Worm (Caenorhabditis elegans) whole organism, midembryonic: ENCODE results near the gene myo-6.

ENCODE experiments used
- T22C8.4 ChIP-seq: fragments of 200-800 bp; sonication (Bioruptor generic); IDR thresholded peaks from 2 replicates; pipeline ENCODE4 v1.3.6; 2022; ENCODE audit warnings: missing genetic modification characterization, missing compliant biosample characterization
- cog-1 ChIP-seq: sonication (generic microtip); optimal IDR thresholded peaks from 2 replicates; lab custom pipeline; 2016; ENCODE audit warnings: missing genetic modification characterization, missing compliant biosample characterization
- flt-1 ChIP-seq: fragments of 200-800 bp; sonication (Bioruptor generic); IDR thresholded peaks from 2 replicates; pipeline ENCODE4 v1.3.6; 2022; ENCODE audit warnings: missing genetic modification characterization, missing compliant biosample characterization
- klf-2 ChIP-seq: fragments of 200-800 bp; sonication (Bioruptor generic); conservative IDR thresholded peaks from 2 replicates; pipeline ENCODE4 v1.3.6; 2022; ENCODE audit warnings: missing genetic modification reagents, missing genetic modification characterization, missing compliant biosample characterization
- med-1 ChIP-seq: sonication (generic microtip); optimal IDR thresholded peaks from 2 replicates; lab custom pipeline; 2017; ENCODE audit warnings: missing genetic modification characterization, mild to moderate bottlenecking, missing compliant biosample characterization, antibody characterized with exemption, missing genetic modification reagents; ENCODE audit not compliant: insufficient read depth
- ref-1 ChIP-seq: fragments of 200-800 bp; sonication (Bioruptor generic); conservative IDR thresholded peaks from 2 replicates; pipeline ENCODE4 v1.3.6; 2022; ENCODE audit warnings: missing genetic modification reagents, missing genetic modification characterization, missing compliant biosample characterization
- tab-1 ChIP-seq: fragments of 200-800 bp; sonication (Bioruptor generic); IDR thresholded peaks from 2 replicates; pipeline ENCODE4 v1.3.6; 2022; ENCODE audit warnings: missing genetic modification characterization, missing compliant biosample characterization
- ztf-23 ChIP-seq: fragments of 200-800 bp; sonication (Bioruptor generic); IDR thresholded peaks from 2 replicates; pipeline ENCODE4 v1.3.6; 2022; ENCODE audit warnings: missing genetic modification reagents, missing genetic modification characterization, missing compliant biosample characterization
- ztf-29 ChIP-seq: fragments of 200-800 bp; sonication (Bioruptor generic); IDR thresholded peaks from 2 replicates; pipeline ENCODE4 v1.3.6; 2022; ENCODE audit warnings: missing genetic modification reagents, missing genetic modification characterization, missing compliant biosample characterization

myo-6 gene

ce11 chrIII:13405504-13405903 lies 4.1 kb upstream of the myo-6 start, which contains the start of gene nas-1:
Gene nas-1 (plus strand): TSS chrIII:13405804.
- no peak for TF ChIP-seq tab-1
- TF ChIP-seq ztf-29 (GFP tag; lab: Robert Waterston, UW) = no peak
- no peak for TF ChIP-seq cog-1 (tag; lab: Kevin White, UChicago)
- TF ChIP-seq klf-2 (GFP tag; lab: Robert Waterston, UW) = no peak
- no peak for TF ChIP-seq T22C8.4 (GFP tag; lab: Robert Waterston, UW)
- TF ChIP-seq ztf-23 (GFP tag; lab: Robert Waterston, UW) = no peak
- no peak for TF ChIP-seq flt-1 (GFP tag; lab: Robert Waterston, UW)
- no peak for TF ChIP-seq ref-1 (GFP tag; lab: Robert Waterston, UW)
- no peak for TF ChIP-seq med-1 (GFP tag; lab: Kevin White, UChicago)

- TF ChIP-seq ztf-23 (GFP tag; lab: Robert Waterston, UW) (no peak), ztf-29 (GFP tag; lab: Robert Waterston, UW) (no peak), flt-1 (GFP tag; lab: Robert Waterston, UW) (no peak)
Measured at ce11 chrIII:13411202-13411601, 1.6 kb downstream of the myo-6 start.

ce11 chrIII:13418975-13419374 lies 9.4 kb downstream of the myo-6 start:
- TF ChIP-seq cog-1 (tag; lab: Kevin White, UChicago) (no peak), tab-1 (no peak), med-1 (GFP tag; lab: Kevin White, UChicago) (no peak), ztf-29 (GFP tag; lab: Robert Waterston, UW) (no peak), klf-2 (GFP tag; lab: Robert Waterston, UW) (no peak), ref-1 (GFP tag; lab: Robert Waterston, UW) (no peak), flt-1 (GFP tag; lab: Robert Waterston, UW) (no peak), T22C8.4 (GFP tag; lab: Robert Waterston, UW) (no peak), ztf-23 (GFP tag; lab: Robert Waterston, UW) (no peak)

- TF ChIP-seq flt-1 (GFP tag; lab: Robert Waterston, UW) = no peak
- no peak for TF ChIP-seq klf-2 (GFP tag; lab: Robert Waterston, UW)
- no peak for TF ChIP-seq ztf-23 (GFP tag; lab: Robert Waterston, UW)
- TF ChIP-seq med-1 (GFP tag; lab: Kevin White, UChicago) = no peak
- TF ChIP-seq cog-1 (tag; lab: Kevin White, UChicago) = no peak
- TF ChIP-seq T22C8.4 (GFP tag; lab: Robert Waterston, UW) = no peak
- TF ChIP-seq ztf-29 (GFP tag; lab: Robert Waterston, UW) = no peak
- TF ChIP-seq ref-1 (GFP tag; lab: Robert Waterston, UW) = no peak
- TF ChIP-seq tab-1 = no peak
Measured at ce11 chrIII:13423414-13423813, 13.8 kb downstream of the myo-6 start, which contains the start of gene exo-1. Gene exo-1 (plus strand): TSS chrIII:13423514.

ce11 chrIII:13426036-13426435 lies 16.4 kb downstream of the myo-6 start, which contains the start of gene cope-1:
Gene cope-1 (plus strand): TSS chrIII:13426264.
- TF ChIP-seq ref-1 (GFP tag; lab: Robert Waterston, UW) (no peak), flt-1 (GFP tag; lab: Robert Waterston, UW) (no peak), T22C8.4 (GFP tag; lab: Robert Waterston, UW) (no peak), cog-1 (tag; lab: Kevin White, UChicago) (no peak), med-1 (GFP tag; lab: Kevin White, UChicago) (no peak), ztf-29 (GFP tag; lab: Robert Waterston, UW) (no peak), ztf-23 (GFP tag; lab: Robert Waterston, UW) (no peak), klf-2 (GFP tag; lab: Robert Waterston, UW) (no peak), tab-1 (no peak)

DNA sequence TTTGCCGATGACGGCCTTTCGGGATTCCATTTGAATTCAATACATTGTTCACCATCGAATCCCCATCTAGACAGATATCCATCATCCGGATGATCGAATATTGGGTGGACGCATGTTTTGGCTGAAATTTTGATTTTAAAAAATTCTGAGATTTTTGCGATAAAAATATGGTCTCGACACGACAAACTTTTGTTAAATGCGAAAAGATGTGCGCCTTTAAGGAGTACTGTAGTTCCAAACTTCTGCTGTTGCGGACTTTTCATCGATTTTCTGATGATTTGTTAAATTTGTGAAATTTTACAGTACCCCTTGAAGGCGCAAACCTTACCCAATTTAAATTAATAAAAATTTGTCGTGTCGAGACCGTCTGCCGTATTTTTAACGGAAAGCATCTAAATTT lies 18.2 kb downstream of the myo-6 start:
- TF ChIP-seq ztf-23 (GFP tag; lab: Robert Waterston, UW) = no peak
- TF ChIP-seq klf-2 (GFP tag; lab: Robert Waterston, UW) = no peak
- TF ChIP-seq ztf-29 (GFP tag; lab: Robert Waterston, UW) = no peak
- no peak for TF ChIP-seq med-1 (GFP tag; lab: Kevin White, UChicago)
- TF ChIP-seq tab-1 = no peak
- TF ChIP-seq T22C8.4 (GFP tag; lab: Robert Waterston, UW) = no peak
- no peak for TF ChIP-seq flt-1 (GFP tag; lab: Robert Waterston, UW)
- TF ChIP-seq cog-1 (tag; lab: Kevin White, UChicago) = no peak
- no peak for TF ChIP-seq ref-1 (GFP tag; lab: Robert Waterston, UW)

- TF ChIP-seq ref-1 (GFP tag; lab: Robert Waterston, UW) = no peak
- no peak for TF ChIP-seq ztf-23 (GFP tag; lab: Robert Waterston, UW)
- TF ChIP-seq med-1 (GFP tag; lab: Kevin White, UChicago) = no peak
- no peak for TF ChIP-seq cog-1 (tag; lab: Kevin White, UChicago)
- TF ChIP-seq flt-1 (GFP tag; lab: Robert Waterston, UW) = no peak
- TF ChIP-seq T22C8.4 (GFP tag; lab: Robert Waterston, UW) = no peak
- no peak for TF ChIP-seq ztf-29 (GFP tag; lab: Robert Waterston, UW)
- no peak for TF ChIP-seq klf-2 (GFP tag; lab: Robert Waterston, UW)
- no peak for TF ChIP-seq tab-1
Measured at ce11 chrIII:13429668-13430067, 20.1 kb downstream of the myo-6 start, which contains the start of gene bli-5. Gene bli-5 (minus strand): TSS chrIII:13429768.

- TF ChIP-seq cog-1 (tag; lab: Kevin White, UChicago) (no peak), ref-1 (GFP tag; lab: Robert Waterston, UW) (no peak), ztf-29 (GFP tag; lab: Robert Waterston, UW) (no peak), med-1 (GFP tag; lab: Kevin White, UChicago) (no peak), T22C8.4 (GFP tag; lab: Robert Waterston, UW) (no peak), flt-1 (GFP tag; lab: Robert Waterston, UW) (no peak), tab-1 (no peak), klf-2 (GFP tag; lab: Robert Waterston, UW) (no peak), ztf-23 (GFP tag; lab: Robert Waterston, UW) (no peak)
Measured at ce11 chrIII:13430162-13430561, 20.6 kb downstream of the myo-6 start, which contains the start of gene trf-1. Gene trf-1 (plus strand): TSS chrIII:13430462.

DNA sequence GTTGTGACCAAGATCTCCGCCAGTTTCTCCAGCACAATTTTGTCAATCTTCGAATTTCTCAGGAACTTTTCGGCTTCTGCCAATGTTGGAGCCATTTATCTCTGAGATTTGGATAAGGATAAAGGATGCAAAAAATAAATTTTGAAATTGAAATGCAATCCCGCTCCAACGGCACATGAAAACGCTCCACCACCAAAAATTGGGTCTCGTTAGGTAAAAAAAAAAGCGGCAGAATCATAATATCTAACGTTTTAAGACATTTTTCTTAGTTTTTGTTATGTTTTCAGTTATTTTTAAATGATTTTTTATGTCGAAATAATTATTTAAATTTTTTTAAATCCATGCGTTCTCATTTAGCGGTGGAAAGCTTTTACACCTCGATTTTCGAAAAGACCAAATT lies 24.8 kb downstream of the myo-6 start, which contains the start of gene F45G2.7:
Gene F45G2.7 (minus strand): TSS at position 101 of the 400 bp plus-strand sequence.
- TF ChIP-seq T22C8.4 (GFP tag; lab: Robert Waterston, UW) (no peak), cog-1 (tag; lab: Kevin White, UChicago) (no peak), tab-1 (no peak), klf-2 (GFP tag; lab: Robert Waterston, UW) (no peak), ref-1 (GFP tag; lab: Robert Waterston, UW) (no peak)
